Fruit fly (Drosophila melanogaster) whole organism, embryonic: Measurements from ENCODE around the gene Cap-D2.

Experiments
- Abd-B ChIP-seq: fragments of 200-800 bp; sonication (Bioruptor generic); optimal IDR thresholded peaks from 2 replicates; lab custom pipeline; 2018; ENCODE audit warnings: missing biosample characterization, mild to moderate bottlenecking, missing genetic modification characterization, moderate library complexity
- Ada2b ChIP-seq: fragments of 200-800 bp; sonication (Bioruptor generic); IDR thresholded peaks from 2 replicates; pipeline ENCODE4 v1.3.6; 2022; ENCODE audit warnings: missing biosample characterization, missing genetic modification characterization
- Adf1 ChIP-seq: fragments of 200-800 bp; sonication (Bioruptor generic); IDR thresholded peaks from 2 replicates; pipeline ENCODE4 v1.3.6; 2022; ENCODE audit warnings: missing biosample characterization, missing genetic modification characterization
- Atf3 ChIP-seq: fragments of 200-800 bp; sonication (Bioruptor generic); optimal IDR thresholded peaks from 3 replicates; lab custom pipeline; 2016; ENCODE audit warnings: missing biosample characterization, missing genetic modification characterization
- CG11695 ChIP-seq: fragments of 200-800 bp; sonication (Bioruptor generic); IDR thresholded peaks from 3 replicates; pipeline ENCODE4 v1.3.6; 2022; ENCODE audit warnings: missing biosample characterization, missing genetic modification characterization
- CG14710 ChIP-seq: fragments of 200-800 bp; sonication (Bioruptor generic); optimal IDR thresholded peaks from 3 replicates; lab custom pipeline; 2019; ENCODE audit warnings: missing biosample characterization, mild to moderate bottlenecking, missing genetic modification characterization, moderate library complexity
- CG15269 ChIP-seq: fragments of 200-800 bp; sonication (Bioruptor generic); optimal IDR thresholded peaks from 2 replicates; lab custom pipeline; 2018; ENCODE audit warnings: missing biosample characterization, mild to moderate bottlenecking, missing genetic modification characterization, moderate library complexity
- CG15479 ChIP-seq: fragments of 200-800 bp; sonication (Bioruptor generic); optimal IDR thresholded peaks from 3 replicates; lab custom pipeline; 2019; ENCODE audit warnings: missing biosample characterization, mild to moderate bottlenecking, missing genetic modification characterization, moderate library complexity
- CG17361 ChIP-seq: fragments of 200-800 bp; sonication (Bioruptor generic); IDR thresholded peaks from 3 replicates; pipeline ENCODE4 v1.3.6; 2022; ENCODE audit warnings: missing biosample characterization, missing genetic modification characterization
- CG32767 ChIP-seq: fragments of 200-800 bp; sonication (Bioruptor generic); IDR thresholded peaks from 2 replicates; pipeline ENCODE4 v1.3.6; 2022; ENCODE audit warnings: missing biosample characterization, missing genetic modification characterization
- CG34224 ChIP-seq: fragments of 200-800 bp; sonication (Bioruptor generic); IDR thresholded peaks from 3 replicates; pipeline ENCODE4 v1.3.6; 2022; ENCODE audit warnings: missing biosample characterization, missing genetic modification characterization; ENCODE audit not compliant: partially characterized antibody
- CG34422 ChIP-seq: fragments of 200-800 bp; sonication (Bioruptor generic); IDR thresholded peaks from 3 replicates; pipeline ENCODE4 v1.3.6; 2022; ENCODE audit warnings: missing biosample characterization, missing genetic modification characterization
- CG6791 ChIP-seq: fragments of 200-800 bp; sonication (Bioruptor generic); IDR thresholded peaks from 3 replicates; pipeline ENCODE4 v1.3.6; 2022; ENCODE audit warnings: missing biosample characterization, missing genetic modification characterization; ENCODE audit not compliant: partially characterized antibody
- CG7372 ChIP-seq: fragments of 200-800 bp; sonication (Bioruptor generic); IDR thresholded peaks from 2 replicates; pipeline ENCODE4 v1.3.6; 2022; ENCODE audit warnings: missing biosample characterization, missing genetic modification characterization
- CG8388 ChIP-seq: fragments of 200-800 bp; sonication (Bioruptor generic); optimal IDR thresholded peaks from 2 replicates; lab custom pipeline; 2019; ENCODE audit warnings: missing biosample characterization, mild to moderate bottlenecking, missing genetic modification characterization, moderate library complexity
- CG8478 ChIP-seq: fragments of >200 bp; optimal IDR thresholded peaks from 2 replicates; lab custom pipeline; 2018
- CG9727 ChIP-seq: fragments of 200-800 bp; sonication (Bioruptor generic); optimal IDR thresholded peaks from 3 replicates; lab custom pipeline; 2017; ENCODE audit warnings: missing biosample characterization, mild to moderate bottlenecking, missing genetic modification characterization
- CG9932 ChIP-seq: fragments of 200-800 bp; sonication (Bioruptor generic); IDR thresholded peaks from 2 replicates; pipeline ENCODE4 v1.3.6; 2022; ENCODE audit warnings: missing biosample characterization, missing genetic modification characterization
- Deaf1 ChIP-seq: fragments of 200-800 bp; optimal IDR thresholded peaks from 3 replicates; lab custom pipeline; 2019; ENCODE audit warnings: missing biosample characterization, mild to moderate bottlenecking, missing genetic modification characterization, moderate library complexity
- Dip2 ChIP-seq: fragments of 200-800 bp; sonication (Bioruptor generic); IDR thresholded peaks from 2 replicates; pipeline ENCODE4 v1.3.6; 2022; ENCODE audit warnings: missing biosample characterization, missing genetic modification characterization
- Dll ChIP-seq: fragments of 200-800 bp; sonication (Bioruptor generic); IDR thresholded peaks from 4 replicates; pipeline ENCODE4 v1.3.6; 2022; ENCODE audit warnings: missing biosample characterization, missing genetic modification characterization; ENCODE audit not compliant: partially characterized antibody
- Eip74EF ChIP-seq, 2 experiments: fragments of 200-800 bp in 1 of 2; fragments of >200 bp in 1 of 2; sonication (Bioruptor generic) in 1 of 2; optimal IDR thresholded peaks; 2 replicates each; lab custom pipeline; 2017 to 2019; ENCODE audit warnings: missing biosample characterization in 2 of 2, missing genetic modification characterization in 2 of 2, mild to moderate bottlenecking in 1 of 2, moderate library complexity in 1 of 2
- Med ChIP-seq: fragments of 200-800 bp; sonication (Bioruptor generic); peaks from one replicate; lab custom pipeline; 2016; ENCODE audit warnings: missing biosample characterization, missing genetic modification characterization, mild to moderate bottlenecking, inconsistent platforms, moderate library complexity
- NC2α ChIP-seq: fragments of 200-800 bp; sonication (Bioruptor generic); optimal IDR thresholded peaks from 2 replicates; lab custom pipeline; 2016; ENCODE audit warnings: missing biosample characterization, missing genetic modification characterization
- Nf-YB ChIP-seq: fragments of 200-800 bp; sonication (Bioruptor generic); optimal IDR thresholded peaks from 3 replicates; lab custom pipeline; 2019; ENCODE audit warnings: missing biosample characterization, mild to moderate bottlenecking, missing genetic modification characterization, moderate library complexity
- Nf-YC ChIP-seq: fragments of 200-800 bp; optimal IDR thresholded peaks from 3 replicates; lab custom pipeline; 2019; ENCODE audit warnings: missing biosample characterization, mild to moderate bottlenecking, missing genetic modification characterization, moderate library complexity
- Trl ChIP-seq, 3 experiments: fragments of >200 bp in 2 of 3; fragments of 200-800 bp in 1 of 3; sonication (Bioruptor generic) in 1 of 3; optimal IDR thresholded peaks; 2 replicates in 1 of 3; 3 replicates in 2 of 3; lab custom pipeline; 2016 to 2017; ENCODE audit warnings: missing biosample characterization in 1 of 3, missing genetic modification characterization in 1 of 3
- ab ChIP-seq: fragments of 200-800 bp; sonication (Bioruptor generic); optimal IDR thresholded peaks from 2 replicates; lab custom pipeline; 2016; ENCODE audit warnings: missing biosample characterization, missing genetic modification characterization
- aop ChIP-seq: fragments of 200-800 bp; sonication (Bioruptor generic); IDR thresholded peaks from 2 replicates; pipeline ENCODE4 v1.3.6; 2022; ENCODE audit warnings: missing biosample characterization, missing genetic modification characterization
- ap ChIP-seq: fragments of 200-800 bp; sonication (Bioruptor generic); IDR thresholded peaks from 2 replicates; pipeline ENCODE4 v1.3.6; 2022; ENCODE audit warnings: missing biosample characterization, missing genetic modification characterization
- bsh ChIP-seq, 2 experiments: fragments of 200-800 bp; sonication (Bioruptor generic); optimal IDR thresholded peaks; 2 replicates each; lab custom pipeline; 2017 to 2018; ENCODE audit warnings: mild to moderate bottlenecking in 2 of 2, missing biosample characterization in 2 of 2, missing genetic modification characterization in 2 of 2, moderate library complexity in 1 of 2
- cg ChIP-seq: fragments of 200-800 bp; sonication (Bioruptor generic); optimal IDR thresholded peaks from 3 replicates; lab custom pipeline; 2019; ENCODE audit warnings: missing biosample characterization, mild to moderate bottlenecking, missing genetic modification characterization, moderate library complexity
- chinmo ChIP-seq: fragments of 200-800 bp; sonication (Bioruptor generic); IDR thresholded peaks from 4 replicates; pipeline ENCODE4 v1.3.6; 2022; ENCODE audit warnings: missing biosample characterization, missing genetic modification characterization; ENCODE audit not compliant: partially characterized antibody
- dan ChIP-seq: fragments of 200-800 bp; sonication (Bioruptor generic); IDR thresholded peaks from 2 replicates; pipeline ENCODE4 v1.3.6; 2022; ENCODE audit warnings: missing biosample characterization, missing genetic modification characterization
- dmrt99B ChIP-seq: fragments of 200-800 bp; sonication (Bioruptor generic); optimal IDR thresholded peaks from 2 replicates; lab custom pipeline; 2018; ENCODE audit warnings: missing biosample characterization, mild to moderate bottlenecking, missing genetic modification characterization, moderate library complexity
- dpn ChIP-seq, 2 experiments: fragments of 200-800 bp; sonication (Bioruptor generic); optimal IDR thresholded peaks; 3 replicates each; lab custom pipeline; 2016; ENCODE audit warnings: missing biosample characterization in 2 of 2, missing genetic modification characterization in 2 of 2
- grau ChIP-seq: fragments of 200-800 bp; optimal IDR thresholded peaks from 3 replicates; lab custom pipeline; 2019; ENCODE audit warnings: missing biosample characterization, mild to moderate bottlenecking, missing genetic modification characterization, moderate library complexity
- klu ChIP-seq: fragments of 200-800 bp; sonication (Bioruptor generic); IDR thresholded peaks from 2 replicates; pipeline ENCODE4 v1.3.6; 2022; ENCODE audit warnings: missing biosample characterization, missing genetic modification characterization
- lmd ChIP-seq: fragments of 200-800 bp; sonication (Bioruptor generic); IDR thresholded peaks from 2 replicates; pipeline ENCODE4 v1.3.6; 2022; ENCODE audit warnings: missing biosample characterization, missing genetic modification characterization
- schlank ChIP-seq: fragments of 200-800 bp; sonication (Bioruptor generic); optimal IDR thresholded peaks from 2 replicates; lab custom pipeline; 2018; ENCODE audit warnings: missing biosample characterization, mild to moderate bottlenecking, missing genetic modification characterization
- seq ChIP-seq: fragments of 200-800 bp; sonication (Bioruptor generic); IDR thresholded peaks from 2 replicates; pipeline ENCODE4 v1.3.6; 2022; ENCODE audit warnings: missing biosample characterization, missing genetic modification characterization
- slp2 ChIP-seq: fragments of 200-800 bp; sonication (Bioruptor generic); optimal IDR thresholded peaks from 2 replicates; lab custom pipeline; 2016; ENCODE audit warnings: missing biosample characterization, missing genetic modification characterization
- sna ChIP-seq: fragments of 200-800 bp; sonication (Bioruptor generic); IDR thresholded peaks from 2 replicates; pipeline ENCODE4 v1.3.6; 2022; ENCODE audit warnings: missing biosample characterization, missing genetic modification characterization; ENCODE audit not compliant: partially characterized antibody
- tin ChIP-seq: fragments of 200-800 bp; sonication (Bioruptor generic); optimal IDR thresholded peaks from 3 replicates; lab custom pipeline; 2016; ENCODE audit warnings: missing biosample characterization, missing genetic modification characterization
- unpg ChIP-seq: fragments of 200-800 bp; sonication (Bioruptor generic); optimal IDR thresholded peaks from 3 replicates; lab custom pipeline; 2018; ENCODE audit warnings: missing biosample characterization, mild to moderate bottlenecking, missing genetic modification characterization, moderate library complexity

Cap-D2 gene

dm6 chr3R:29692009-29692641, 16.7 kb downstream of the Cap-D2 start, which contains the start of gene dmrt99B:
TSS of gene dmrt99B (plus strand) at chr3R:29692591.
- no peak for TF ChIP-seq CG15269 (tag; lab: Kevin White, UChicago)
- no peak for TF ChIP-seq schlank
- TF ChIP-seq Deaf1 (tag; lab: Kevin White, UChicago), result peak; percentile 10
- 0 out of 2 replicates have a peak, but pooled peaks have one; percentile 15 for TF ChIP-seq CG32767 (GFP tag; lab: Robert Waterston, UW)
- TF ChIP-seq Dip2, result no peak
- peak; percentile 57 for TF ChIP-seq dmrt99B
- peak; percentile 96 for TF ChIP-seq Nf-YC (tag; lab: Kevin White, UChicago)
- peak; percentile 96 for TF ChIP-seq Nf-YB (GFP tag; lab: Kevin White, UChicago)
- TF ChIP-seq slp2 (GFP tag; lab: Kevin White, UChicago), result no peak
- TF ChIP-seq lmd (GFP tag; lab: Robert Waterston, UW), result no peak
- TF ChIP-seq CG9932, result no peak
- TF ChIP-seq CG15479 (GFP tag; lab: Kevin White, UChicago), result peak; percentile 10
- peak; percentile 5 for TF ChIP-seq Med (GFP tag; lab: Kevin White, UChicago)
- peak; percentile 6 for TF ChIP-seq grau (tag; lab: Kevin White, UChicago)
- TF ChIP-seq CG11695 (GFP tag; lab: Robert Waterston, UW), result no peak
- TF ChIP-seq chinmo (GFP tag; lab: Robert Waterston, UW), result 0 out of 4 replicates have a peak, but pooled peaks have one; percentile 17
- peak; percentile 38; the same call in 1 of the 4 replicates for TF ChIP-seq Dll (GFP tag; lab: Robert Waterston, UW)
- 0 out of 3 replicates have a peak, but pooled peaks have one; percentile 22 for TF ChIP-seq CG34224 (GFP tag; lab: Robert Waterston, UW)
- TF ChIP-seq CG7372 (GFP tag; lab: Robert Waterston, UW), result peak; percentile 74
- TF ChIP-seq CG6791 (GFP tag; lab: Robert Waterston, UW), result 0 out of 3 replicates have a peak, but pooled peaks have one; percentile 6
- peak in 1 of 2 experiments; percentile 24 for TF ChIP-seq Trl (optimal IDR thresholded peaks at IDR 0.05; lab: Kevin White, UChicago)
- no peak for TF ChIP-seq Trl (GFP tag; optimal IDR thresholded peaks at IDR 0.05; lab: Kevin White, UChicago)
- no peak for TF ChIP-seq dpn (GFP tag; optimal IDR thresholded peaks at IDR 0.05; lab: Kevin White, UChicago)
- TF ChIP-seq Adf1 (GFP tag; lab: Robert Waterston, UW), result peak; percentile 91
- peak; percentile 84; the same call in 1 of the 2 replicates for TF ChIP-seq seq (GFP tag; lab: Robert Waterston, UW)
- no peak for TF ChIP-seq ap (GFP tag; lab: Robert Waterston, UW)
- TF ChIP-seq cg (GFP tag; lab: Kevin White, UChicago), result peak; percentile 81

dm6 chr3R:29695744-29696143, 20.3 kb downstream of the Cap-D2 start:
- TF ChIP-seq sna (GFP tag; lab: Robert Waterston, UW) (no peak), Dll (GFP tag; lab: Robert Waterston, UW) (no peak), seq (GFP tag; lab: Robert Waterston, UW) (no peak), klu (GFP tag; lab: Robert Waterston, UW) (no peak), Eip74EF (GFP tag; optimal IDR thresholded peaks at IDR 0.05; lab: Kevin White, UChicago) (no peak), cg (GFP tag; lab: Kevin White, UChicago) (no peak)

dm6 chr3R:29696359-29696758, 20.9 kb downstream of the Cap-D2 start:
- TF ChIP-seq CG14710 (tag; lab: Kevin White, UChicago) (peak; percentile 38), unpg (peak; percentile 22), NC2α (GFP tag; lab: Kevin White, UChicago) (no peak), tin (GFP tag; lab: Kevin White, UChicago) (peak; percentile 42), CG9727 (GFP tag; lab: Kevin White, UChicago) (peak; percentile 59), Ada2b (GFP tag; lab: Robert Waterston, UW) (0 out of 2 replicates have a peak, but pooled peaks have one; percentile 7), Abd-B (GFP tag; lab: Kevin White, UChicago) (no peak), Atf3 (peak; percentile 10), CG8388 (GFP tag; lab: Kevin White, UChicago) (no peak), CG17361 (GFP tag; lab: Robert Waterston, UW) (0 out of 3 replicates have a peak, but pooled peaks have one; percentile 13), aop (GFP tag; lab: Robert Waterston, UW) (no peak), Med (GFP tag; lab: Kevin White, UChicago) (peak; percentile 68), CG34422 (GFP tag; lab: Robert Waterston, UW) (0 out of 3 replicates have a peak, but pooled peaks have one; percentile 11), bsh (GFP tag; optimal IDR thresholded peaks at IDR 0.05; lab: Kevin White, UChicago) (peak in 1 of 2 experiments; percentile 32), dan (GFP tag; lab: Robert Waterston, UW) (peak; percentile 18; the same call in 1 of the 2 replicates), CG8478 (lab: Kevin White, UChicago) (no peak), ab (GFP tag; lab: Kevin White, UChicago) (no peak)
